Fruit fly (Drosophila melanogaster) Kc167 (cell line): Measurements from ENCODE around the gene Cftr.

Source experiments
- Myc ChIP-seq: fragments of >200 bp; optimal IDR thresholded peaks from 2 replicates; lab custom pipeline; 2017; ENCODE audit warnings: missing external identifiers
- Sin3A ChIP-seq: fragments of >200 bp; optimal IDR thresholded peaks from 2 replicates; lab custom pipeline; 2018; ENCODE audit warnings: missing external identifiers
- h ChIP-seq: fragments of >200 bp; optimal IDR thresholded peaks from 3 replicates; lab custom pipeline; 2018; ENCODE audit warnings: missing external identifiers
- psq ChIP-seq: fragments of >200 bp; optimal IDR thresholded peaks from 2 replicates; lab custom pipeline; 2017; ENCODE audit warnings: missing external identifiers
- ttk ChIP-seq: sonication (Bioruptor generic); optimal IDR thresholded peaks from 2 replicates; lab custom pipeline; 2017; ENCODE audit warnings: missing external identifiers

dm6 chr3R:24585042-24585698 lies 41.5 kb upstream of the Cftr start, which contains the start of the genes CG13625 and mld:
- TF ChIP-seq h (lab: Kevin White, UChicago): no peak
- TF ChIP-seq psq (lab: Kevin White, UChicago): peak; percentile 42
- no peak for TF ChIP-seq Sin3A (lab: Kevin White, UChicago)
- TF ChIP-seq Myc (lab: Kevin White, UChicago): no peak
- no peak for TF ChIP-seq ttk (lab: Kevin White, UChicago)
